Worm (Caenorhabditis elegans) whole organism, midembryonic: ENCODE measurements around the gene ZK353.2.

ENCODE experiments used
- T22C8.4 ChIP-seq: fragments of 200-800 bp; sonication (Bioruptor generic); IDR thresholded peaks from 2 replicates; pipeline ENCODE4 v1.3.6; 2022; ENCODE audit warnings: missing genetic modification characterization, missing compliant biosample characterization
- cog-1 ChIP-seq: sonication (generic microtip); optimal IDR thresholded peaks from 2 replicates; lab custom pipeline; 2016; ENCODE audit warnings: missing genetic modification characterization, missing compliant biosample characterization
- flt-1 ChIP-seq: fragments of 200-800 bp; sonication (Bioruptor generic); IDR thresholded peaks from 2 replicates; pipeline ENCODE4 v1.3.6; 2022; ENCODE audit warnings: missing genetic modification characterization, missing compliant biosample characterization
- klf-2 ChIP-seq: fragments of 200-800 bp; sonication (Bioruptor generic); conservative IDR thresholded peaks from 2 replicates; pipeline ENCODE4 v1.3.6; 2022; ENCODE audit warnings: missing genetic modification reagents, missing genetic modification characterization, missing compliant biosample characterization
- ztf-23 ChIP-seq: fragments of 200-800 bp; sonication (Bioruptor generic); IDR thresholded peaks from 2 replicates; pipeline ENCODE4 v1.3.6; 2022; ENCODE audit warnings: missing genetic modification reagents, missing genetic modification characterization, missing compliant biosample characterization

DNA sequence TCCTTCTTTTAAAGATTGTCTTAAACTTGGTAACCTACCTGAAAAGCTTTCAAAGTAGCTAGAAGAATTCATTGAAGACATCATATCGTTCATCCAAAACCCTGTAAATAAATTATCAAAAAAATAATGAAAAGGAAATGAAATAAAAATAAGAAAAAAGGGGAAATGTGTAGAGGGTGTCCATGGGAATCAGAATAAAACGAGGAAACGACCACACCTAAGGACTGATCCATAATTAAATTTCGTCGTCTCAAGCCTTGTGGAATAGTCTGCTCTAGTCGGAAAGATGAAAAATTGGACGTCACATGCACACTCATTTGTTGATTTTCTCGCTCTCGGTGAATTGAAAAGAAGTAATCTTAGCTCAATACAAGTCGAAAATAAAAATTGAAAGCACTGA is 36.6 kb downstream of the ZK353.2 start, which contains the start of gene ZK1236.9:
- TF ChIP-seq klf-2: no peak
- TF ChIP-seq flt-1 (GFP tag; lab: Robert Waterston, UW): no peak
- no peak for TF ChIP-seq T22C8.4 (GFP tag; lab: Robert Waterston, UW)
- no peak for TF ChIP-seq cog-1 (tag; lab: Kevin White, UChicago)
- TF ChIP-seq ztf-23: no peak
